Worm (Caenorhabditis elegans): ENCODE results near the gene F22E5.17.
"Not testable (repeated sequence)": the region's sequence is repeated elsewhere in the genome, so short reads cannot be mapped to it uniquely, and the experiment has no call there.

DNA sequence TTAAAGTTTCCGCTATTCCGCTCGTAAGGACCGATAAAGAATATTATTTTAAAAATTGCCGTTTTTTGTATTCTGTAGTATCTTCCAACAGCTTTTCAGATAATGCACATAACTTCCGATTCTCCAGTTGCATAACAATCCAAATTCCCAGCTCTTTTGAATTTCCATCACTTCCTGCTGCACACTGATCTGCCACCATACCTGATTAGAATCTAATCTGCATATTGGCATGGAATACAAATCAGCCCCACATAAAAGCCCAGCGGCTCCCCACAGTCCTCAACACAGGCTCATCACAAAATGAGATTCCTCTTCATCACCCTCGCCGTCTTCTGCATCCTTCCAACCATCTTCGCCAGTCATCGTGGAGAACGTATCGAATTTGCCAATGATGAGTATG lies 10.8 kb downstream of the F22E5.17 start, which contains the start of gene nspf-2:
- not testable (repeated sequence) for TF ChIP-seq ama-1 (optimal IDR thresholded peaks at IDR 0.05); mec-3 (tag; optimal IDR thresholded peaks at IDR 0.05; ENCODE audit: borderline replicate concordance); nhr-11 (tag; optimal IDR thresholded peaks at IDR 0.05); madf-2 (tag; optimal IDR thresholded peaks at IDR 0.05); ahr-1 (tag; optimal IDR thresholded peaks at IDR 0.05)
